Worm (Caenorhabditis elegans): ENCODE results near the gene cutl-3.
"Not testable (repeated sequence)": the region's sequence is repeated elsewhere in the genome, so short reads cannot be mapped to it uniquely, and the experiment has no call there.

- not testable (repeated sequence) for TF ChIP-seq rcor-1 (GFP tag; IDR thresholded peaks at IDR 0.05); lin-35 (GFP tag; optimal IDR thresholded peaks at IDR 0.05); F55B11.4 (tag; optimal IDR thresholded peaks at IDR 0.05; ENCODE audit: borderline replicate concordance, insufficient read depth); ama-1 (optimal IDR thresholded peaks at IDR 0.05); ama-1 (GFP tag; optimal IDR thresholded peaks at IDR 0.05); madf-3 (GFP tag; IDR thresholded peaks at IDR 0.05); B0336.3 (GFP tag; IDR thresholded peaks at IDR 0.05); ztf-28 (GFP tag; IDR thresholded peaks at IDR 0.05); dpl-1 (GFP tag; optimal IDR thresholded peaks at IDR 0.05); sea-2 (GFP tag; IDR thresholded peaks at IDR 0.05); snpc-3.4 (tag; optimal IDR thresholded peaks at IDR 0.05)
These were observed 32.5 kb downstream of the cutl-3 start, which contains the start of gene F20D1.22 for ce11 chrX:14966515-14966914.

Measured in whole organism, young adult.